Worm (Caenorhabditis elegans): ENCODE measurements around the gene dcar-1.
"Not testable (repeated sequence)": the region's sequence is repeated elsewhere in the genome, so short reads cannot be mapped to it uniquely, and the experiment has no call there.

Gene dcar-1

DNA sequence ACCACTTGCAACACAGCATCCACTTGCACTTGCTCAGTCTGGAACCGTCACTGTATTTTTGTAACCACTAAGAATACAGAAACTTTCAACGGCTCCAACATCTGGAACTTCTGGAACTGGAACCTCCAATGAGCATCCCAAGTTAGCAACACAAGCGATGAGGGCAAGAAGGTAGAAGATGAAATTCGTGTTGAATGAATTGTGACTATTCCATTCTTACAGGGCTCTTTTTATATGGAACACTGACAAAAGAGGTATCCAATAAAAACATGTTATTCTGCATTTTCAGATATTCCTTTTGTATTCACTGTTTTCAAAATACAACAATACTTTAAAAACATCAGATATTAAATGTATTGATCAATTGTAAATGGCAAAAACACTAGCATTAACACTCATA is 16.2 kb upstream of the dcar-1 start, which contains the start of gene C06H5.11:
Gene C06H5.11 (minus strand): TSS at position 101 of the 400 bp plus-strand sequence.
- TF ChIP-seq egl-27, nhr-25, ceh-16 (tag; optimal IDR thresholded peaks at IDR 0.05): not testable (repeated sequence)

DNA sequence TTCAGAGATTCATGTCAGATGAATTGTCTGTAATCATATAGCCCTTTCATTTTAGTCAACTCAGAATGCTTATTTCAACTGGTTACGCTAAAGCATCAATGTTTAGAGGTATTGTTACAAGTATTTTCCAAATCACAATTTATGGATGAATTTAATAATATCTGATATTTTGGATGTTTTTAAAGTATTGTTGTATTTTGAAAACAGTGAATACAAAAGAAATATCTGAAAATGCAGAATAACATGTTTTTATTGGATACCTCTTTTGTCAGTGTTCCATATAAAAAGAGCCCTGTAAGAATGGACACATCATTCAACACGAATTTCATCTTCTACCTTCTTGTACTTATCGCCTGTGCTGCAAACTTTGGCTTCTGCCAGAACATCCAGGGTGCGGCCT is 15.6 kb upstream of the dcar-1 start, which contains the start of gene C06H5.12:
Gene C06H5.12 (plus strand): TSS at position 301 of the 400 bp plus-strand sequence.
- TF ChIP-seq ama-1 (optimal IDR thresholded peaks at IDR 0.05); mml-1 (tag; optimal IDR thresholded peaks at IDR 0.05); zag-1 (tag; optimal IDR thresholded peaks at IDR 0.05): not testable (repeated sequence)

DNA sequence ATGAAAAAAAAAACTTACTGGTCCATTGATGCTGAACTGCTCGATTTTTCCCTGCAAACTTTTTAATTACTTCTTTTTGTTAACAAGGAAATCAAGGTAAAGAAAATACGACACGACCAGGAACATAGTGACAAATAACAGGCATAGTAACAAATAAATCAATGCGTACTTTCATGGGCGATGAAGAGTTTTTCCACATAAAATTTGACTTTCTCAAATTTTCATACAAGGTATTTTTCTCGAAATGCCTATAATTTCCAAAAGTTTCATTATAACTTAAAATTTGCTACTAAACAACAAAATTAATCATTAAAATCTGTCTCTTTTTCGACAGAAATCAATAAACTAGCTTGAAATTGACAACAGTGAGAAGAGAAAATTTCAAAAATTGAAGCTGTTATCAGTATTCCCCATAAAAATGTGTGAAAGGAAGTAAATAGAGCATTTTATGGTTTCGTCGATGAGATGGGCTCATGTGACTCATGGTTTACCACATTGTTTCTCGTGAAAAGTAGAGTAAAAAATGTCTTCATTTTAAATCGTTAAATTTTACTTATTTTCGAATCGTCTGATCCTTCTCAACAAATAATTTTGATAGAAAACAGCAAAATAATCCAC is 13.3 kb upstream of the dcar-1 start, which contains the start of gene fbxa-156:
Gene fbxa-156 (minus strand): TSS at position 51 of the 618 bp plus-strand sequence.
- TF ChIP-seq mml-1 (tag; optimal IDR thresholded peaks at IDR 0.05) (no peak), elt-2 (tag; optimal IDR thresholded peaks at IDR 0.05) (peak; percentile 67), pha-4 (tag; optimal IDR thresholded peaks at IDR 0.05) (peak; percentile 44)

DNA sequence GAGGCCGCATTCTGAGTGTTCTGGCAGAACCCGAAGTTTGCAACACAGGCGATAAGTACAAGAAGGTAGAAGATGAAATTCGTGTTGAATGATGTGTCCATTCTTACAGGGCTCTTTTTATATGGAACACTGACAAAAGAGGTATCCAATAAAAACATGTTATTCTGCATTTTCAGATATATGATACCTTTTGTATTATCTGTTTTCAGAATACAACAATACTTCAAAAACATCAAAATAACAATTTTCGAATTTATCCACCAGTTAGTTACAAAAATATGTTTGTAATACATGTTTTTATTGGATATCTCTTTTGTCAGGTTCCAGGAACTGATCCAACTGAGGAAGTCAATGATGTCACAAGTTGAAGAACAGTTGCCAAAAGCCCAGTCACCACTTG is 12.5 kb upstream of the dcar-1 start, which contains the start of gene C06H5.13:
Gene C06H5.13 (minus strand): TSS at position 101 of the 400 bp plus-strand sequence.
- TF ChIP-seq aly-2 (tag; optimal IDR thresholded peaks at IDR 0.05); ama-1 (optimal IDR thresholded peaks at IDR 0.05); pha-4 (tag; optimal IDR thresholded peaks at IDR 0.05): not testable (repeated sequence)

DNA sequence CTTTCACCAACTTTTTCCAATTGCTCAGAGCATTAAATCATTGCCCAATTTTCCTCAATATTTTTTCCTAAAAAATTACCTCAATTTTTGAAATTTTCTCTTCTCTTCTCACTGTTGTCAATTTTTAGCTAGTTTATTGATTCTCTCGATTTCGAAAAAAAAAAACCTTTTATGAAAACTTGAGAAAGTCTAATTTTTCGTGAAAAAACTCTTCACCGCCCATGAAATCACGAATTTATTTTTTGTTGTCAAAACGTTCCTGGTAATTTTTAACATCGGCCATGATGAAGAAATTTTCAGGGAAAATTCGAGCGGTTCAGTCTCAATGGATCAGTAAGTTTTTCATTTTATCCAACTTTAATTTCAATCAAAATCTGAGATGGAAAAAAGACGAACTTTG is 10.6 kb upstream of the dcar-1 start, which contains the start of gene fbxa-157:
Gene fbxa-157 (plus strand): TSS at position 301 of the 400 bp plus-strand sequence.
- TF ChIP-seq daf-12 (tag; optimal IDR thresholded peaks at IDR 0.05) (no peak), tbx-2 (tag; optimal IDR thresholded peaks at IDR 0.05) (no peak), nhr-28 (tag; optimal IDR thresholded peaks at IDR 0.05) (no peak), lin-39 (tag; optimal IDR thresholded peaks at IDR 0.05) (no peak), egl-5 (tag; optimal IDR thresholded peaks at IDR 0.05) (no peak), ceh-28 (tag; optimal IDR thresholded peaks at IDR 0.05) (no peak), elt-1 (tag; optimal IDR thresholded peaks at IDR 0.05) (no peak), ceh-16 (tag; optimal IDR thresholded peaks at IDR 0.05) (no peak), nhr-237 (tag; optimal IDR thresholded peaks at IDR 0.05) (no peak)

DNA sequence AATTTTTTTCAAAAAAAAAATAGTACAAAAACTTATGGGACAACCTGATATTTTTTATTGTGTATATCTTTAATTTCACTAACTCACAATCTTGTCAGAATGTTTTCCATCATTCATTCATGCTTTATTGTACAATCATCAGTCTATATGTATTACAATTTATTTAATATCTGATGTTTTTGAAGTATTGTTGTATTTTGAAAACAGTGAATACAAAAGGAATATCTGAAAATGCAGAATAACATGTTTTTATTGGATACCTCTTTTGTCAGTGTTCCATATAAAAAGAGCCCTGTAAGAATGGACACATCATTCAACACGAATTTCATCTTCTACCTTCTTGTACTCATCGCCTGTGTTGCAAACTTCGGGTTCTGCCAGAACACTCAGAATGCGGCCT is 6.3 kb upstream of the dcar-1 start, which contains the start of gene C06H5.14:
Gene C06H5.14 (plus strand): TSS at position 301 of the 400 bp plus-strand sequence.
- not testable (repeated sequence) for TF ChIP-seq elt-2 (tag; optimal IDR thresholded peaks at IDR 0.05); nhr-43 (tag; optimal IDR thresholded peaks at IDR 0.05; ENCODE audit: poor library complexity, severe bottlenecking); ztf-4 (tag; optimal IDR thresholded peaks at IDR 0.05)

DNA sequence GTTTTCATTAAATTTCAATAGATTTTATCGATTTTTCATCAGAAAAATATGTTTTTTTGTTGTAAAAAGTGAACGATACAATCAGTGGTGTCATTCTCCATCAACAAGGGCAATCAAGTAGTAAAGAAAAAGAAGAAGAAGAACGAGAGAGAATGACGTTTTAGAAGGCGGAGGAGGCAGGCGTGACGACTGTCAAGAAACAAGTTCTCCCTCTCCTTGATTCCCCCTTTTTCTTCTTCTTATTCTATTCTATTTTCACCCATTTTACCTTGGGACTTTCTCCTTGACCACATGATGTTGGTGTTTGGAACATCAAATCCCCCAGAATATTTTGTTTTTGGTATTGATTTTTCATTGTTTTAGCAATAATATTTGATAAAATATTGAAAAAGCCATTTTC is 4.4 kb upstream of the dcar-1 start:
- TF ChIP-seq nhr-23 (tag; optimal IDR thresholded peaks at IDR 0.05): peak; percentile 50
- TF ChIP-seq nhr-25 (tag; optimal IDR thresholded peaks at IDR 0.05): peak; percentile 56
- TF ChIP-seq ceh-28 (tag; optimal IDR thresholded peaks at IDR 0.05): peak; percentile 66
- no peak for TF ChIP-seq aly-2 (tag; optimal IDR thresholded peaks at IDR 0.05)
- TF ChIP-seq pha-4 (tag; optimal IDR thresholded peaks at IDR 0.05): no peak
- no peak for TF ChIP-seq unc-62 (GFP tag; optimal IDR thresholded peaks at IDR 0.05)
- no peak for TF ChIP-seq ztf-11 (tag; optimal IDR thresholded peaks at IDR 0.05)
- no peak for TF ChIP-seq unc-39 (tag; optimal IDR thresholded peaks at IDR 0.05)

DNA sequence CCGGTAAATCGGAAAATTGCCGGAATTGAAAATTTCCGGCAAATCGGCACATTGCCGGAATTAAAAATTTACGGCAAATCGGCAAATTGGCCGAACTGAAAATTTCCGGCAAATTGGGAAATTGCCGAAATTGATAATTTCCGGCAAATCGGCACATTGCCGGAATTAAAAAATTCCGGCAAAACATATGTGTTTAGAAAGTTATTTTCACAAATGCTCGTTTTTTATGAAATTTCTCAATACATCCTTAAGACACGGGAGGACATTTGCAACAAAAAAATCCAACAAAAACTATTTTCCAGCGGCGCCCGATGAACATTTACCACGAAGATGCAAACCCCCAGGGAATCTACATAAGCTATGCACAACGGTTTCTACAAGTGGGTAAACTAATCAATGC is 8.6 kb downstream of the dcar-1 start, which contains the start of gene C06H5.8:
Gene C06H5.8 (plus strand): TSS at position 301 of the 400 bp plus-strand sequence.
- TF ChIP-seq eor-1 (tag; optimal IDR thresholded peaks at IDR 0.05) (no peak), nhr-43 (tag; optimal IDR thresholded peaks at IDR 0.05; ENCODE audit: poor library complexity, severe bottlenecking) (no peak), unc-62 (GFP tag; optimal IDR thresholded peaks at IDR 0.05) (no peak), ceh-16 (tag; optimal IDR thresholded peaks at IDR 0.05) (no peak), nhr-11 (tag; optimal IDR thresholded peaks at IDR 0.05) (no peak), sea-2 (GFP tag; optimal IDR thresholded peaks at IDR 0.05) (no peak), skn-1 (tag; optimal IDR thresholded peaks at IDR 0.05) (no peak), elt-3 (tag; optimal IDR thresholded peaks at IDR 0.05) (no peak), elt-2 (tag; optimal IDR thresholded peaks at IDR 0.05) (no peak)
